Fruit fly (Drosophila melanogaster): ENCODE data around the gene disp.

Gene disp

dm6 chr3R:5824456-5824855 lies 31.7 kb downstream of the disp start, which contains the start of the genes Sec20 and dgrn (continued):
- TF ChIP-seq maf-S (GFP tag; optimal IDR thresholded peaks at IDR 0.05) (no peak), MESR4 (GFP tag; optimal IDR thresholded peaks at IDR 0.05) (peak; percentile 38), CG1024 (GFP tag; IDR thresholded peaks at IDR 0.05) (no peak), Bdp1 (GFP tag; optimal IDR thresholded peaks at IDR 0.05) (no peak), CG4360 (GFP tag; IDR thresholded peaks at IDR 0.05) (no peak), CG17568 (GFP tag; optimal IDR thresholded peaks at IDR 0.05) (peak; percentile 38), Fer1 (GFP tag; optimal IDR thresholded peaks at IDR 0.05) (peak; percentile 59), CG8290 (GFP tag; optimal IDR thresholded peaks at IDR 0.05) (peak; percentile 69), CG8290 (tag; optimal IDR thresholded peaks at IDR 0.05) (no peak), Mes4 (GFP tag; optimal IDR thresholded peaks at IDR 0.05) (peak; percentile 25), sob (GFP tag; IDR thresholded peaks at IDR 0.05) (peak; percentile 74), sens-2 (GFP tag; IDR thresholded peaks at IDR 0.05) (no peak), lov (optimal IDR thresholded peaks at IDR 0.05) (no peak), lov (GFP tag; IDR thresholded peaks at IDR 0.05) (no peak), Sin3A (optimal IDR thresholded peaks at IDR 0.05) (peak; percentile 40), ap (GFP tag; IDR thresholded peaks at IDR 0.05) (no peak), CG4730 (GFP tag; IDR thresholded peaks at IDR 0.05) (0 out of 2 replicates have a peak, but pooled peaks have one; percentile 20), Hr39 (optimal IDR thresholded peaks at IDR 0.05) (no peak), hb (GFP tag; IDR thresholded peaks at IDR 0.05; ENCODE audit: partially characterized antibody) (peak; percentile 94), CG12236 (GFP tag; optimal IDR thresholded peaks at IDR 0.05) (no peak), Fer2 (tag; optimal IDR thresholded peaks at IDR 0.05) (peak; percentile 43), pita (GFP tag; optimal IDR thresholded peaks at IDR 0.05) (no peak), CG10979 (tag; optimal IDR thresholded peaks at IDR 0.05) (peak; percentile 64), nau (GFP tag; optimal IDR thresholded peaks at IDR 0.05) (no peak), Optix (GFP tag; IDR thresholded peaks at IDR 0.05) (no peak), cato (GFP tag; optimal IDR thresholded peaks at IDR 0.05; ENCODE audit: borderline replicate concordance) (peak; percentile 50), twi (tag; optimal IDR thresholded peaks at IDR 0.05) (peak; percentile 60), yki (optimal IDR thresholded peaks at IDR 0.05) (no peak), CG9797 (GFP tag; optimal IDR thresholded peaks at IDR 0.05) (peak; percentile 29), Hey (tag; optimal IDR thresholded peaks at IDR 0.05) (no peak), ac (GFP tag; optimal IDR thresholded peaks at IDR 0.05) (no peak), sr (GFP tag; IDR thresholded peaks at IDR 0.05) (no peak), ssp (GFP tag; IDR thresholded peaks at IDR 0.05) (no peak; the same call in 1 of the 2 replicates), CG14014 (GFP tag; IDR thresholded peaks at IDR 0.05) (peak; percentile 43), aop (GFP tag; IDR thresholded peaks at IDR 0.05) (no peak), CG13624 (GFP tag; optimal IDR thresholded peaks at IDR 0.05) (peak; percentile 25), CTCF (GFP tag; optimal IDR thresholded peaks at IDR 0.05) (no peak), CG7357 (GFP tag; IDR thresholded peaks at IDR 0.05) (no peak), CG7745 (tag; optimal IDR thresholded peaks at IDR 0.05) (no peak), CG13296 (GFP tag; optimal IDR thresholded peaks at IDR 0.05) (peak; percentile 38), vnd (GFP tag; IDR thresholded peaks at IDR 0.05; ENCODE audit: partially characterized antibody) (peak; percentile 94), Xbp1 (GFP tag; optimal IDR thresholded peaks at IDR 0.05) (peak; percentile 82), CG2129 (GFP tag; IDR thresholded peaks at IDR 0.05; ENCODE audit: partially characterized antibody) (peak; percentile 84), Gug (GFP tag; IDR thresholded peaks at IDR 0.05) (peak; percentile 52; the same call in 2 of the 4 replicates), CG9609 (GFP tag; optimal IDR thresholded peaks at IDR 0.05) (peak; percentile 37), chm (GFP tag; IDR thresholded peaks at IDR 0.05) (no peak), Six4 (GFP tag; optimal IDR thresholded peaks at IDR 0.05) (peak; percentile 56), CG14860 (GFP tag; IDR thresholded peaks at IDR 0.05; ENCODE audit: partially characterized antibody) (peak; percentile 82), Atf-2 (GFP tag; optimal IDR thresholded peaks at IDR 0.05) (no peak), CG4707 (GFP tag; optimal IDR thresholded peaks at IDR 0.05) (no peak), Tbp (GFP tag; optimal IDR thresholded peaks at IDR 0.05) (no peak), bbx (GFP tag; IDR thresholded peaks at IDR 0.05; ENCODE audit: partially characterized antibody) (peak; percentile 94), Usf (GFP tag; optimal IDR thresholded peaks at IDR 0.05) (no peak), da (GFP tag; optimal IDR thresholded peaks at IDR 0.05) (no peak)

Measured in whole organism, embryonic.